Worm (Caenorhabditis elegans): Measurements from ENCODE around the gene nhr-21.

ce11 chrII:7394690-7395054 lies 55.6 kb downstream of the nhr-21 start, which contains the start of gene bath-44:
- TF ChIP-seq snpc-4 (GFP tag; optimal IDR thresholded peaks at IDR 0.05) (no peak), snpc-4 (tag; optimal IDR thresholded peaks at IDR 0.05) (no peak), hlh-26 (GFP tag; conservative IDR thresholded peaks at IDR 0.05) (no peak), nfya-1 (tag; optimal IDR thresholded peaks at IDR 0.05; ENCODE audit: borderline replicate concordance, insufficient read depth) (no peak), ama-1 (optimal IDR thresholded peaks at IDR 0.05) (no peak), ama-1 (GFP tag; optimal IDR thresholded peaks at IDR 0.05) (no peak), attf-5 (GFP tag; optimal IDR thresholded peaks at IDR 0.05) (no peak)
